Fruit fly (Drosophila melanogaster): Measurements from ENCODE around the gene CG31517.

CG31517 gene

dm6 chr3R:13949571-13949970, 1.4 kb downstream of the CG31517 start:
- TF ChIP-seq CG6808 (GFP tag; optimal IDR thresholded peaks at IDR 0.05) (no peak), CG4318 (GFP tag; optimal IDR thresholded peaks at IDR 0.05) (no peak), fd85E (GFP tag; optimal IDR thresholded peaks at IDR 0.05) (no peak), Hr4 (GFP tag; optimal IDR thresholded peaks at IDR 0.05) (no peak), Hr39 (GFP tag; optimal IDR thresholded peaks at IDR 0.05) (no peak), vri (GFP tag; optimal IDR thresholded peaks at IDR 0.05) (no peak), achi (GFP tag; optimal IDR thresholded peaks at IDR 0.05) (no peak), Ets21C (GFP tag; optimal IDR thresholded peaks at IDR 0.05) (no peak), CG6792 (GFP tag; optimal IDR thresholded peaks at IDR 0.05) (no peak), spab (GFP tag; optimal IDR thresholded peaks at IDR 0.05) (no peak), Met (GFP tag; optimal IDR thresholded peaks at IDR 0.05) (no peak), CG10669 (GFP tag; optimal IDR thresholded peaks at IDR 0.05) (no peak), Sox102F (GFP tag; optimal IDR thresholded peaks at IDR 0.05) (no peak), Lpt (GFP tag; optimal IDR thresholded peaks at IDR 0.05) (no peak), Eip75B (GFP tag; optimal IDR thresholded peaks at IDR 0.05) (no peak), CG6854 (GFP tag; optimal IDR thresholded peaks at IDR 0.05) (no peak)

DNA sequence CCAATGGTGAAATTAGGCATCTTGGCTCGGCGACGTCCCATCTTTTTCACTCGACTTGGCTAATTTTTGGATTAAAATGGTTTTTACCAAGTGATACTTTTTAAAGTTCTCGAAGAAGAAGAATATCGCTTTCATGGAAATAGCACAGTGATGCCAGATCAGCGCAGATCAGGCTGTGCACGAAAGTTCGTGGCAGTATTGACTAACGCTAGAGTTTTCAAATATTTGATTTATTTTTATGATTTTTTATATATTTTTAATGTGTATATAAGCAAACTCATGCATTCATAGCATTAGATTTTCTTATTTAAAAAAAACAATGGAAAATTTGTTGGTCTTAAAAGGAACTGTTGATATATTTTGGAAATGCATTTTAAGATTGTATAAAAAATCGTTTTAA, 2.8 kb downstream of the CG31517 start, which contains the start of gene CG9926:
CG9926 (minus strand) TSS at position 101 of the 400 bp plus-strand sequence.
- TF ChIP-seq fkh (GFP tag; optimal IDR thresholded peaks at IDR 0.05) = no peak
- TF ChIP-seq pdm3 (GFP tag; optimal IDR thresholded peaks at IDR 0.05) = no peak
- no peak for TF ChIP-seq acj6 (GFP tag; optimal IDR thresholded peaks at IDR 0.05)

dm6 chr3R:13952303-13952702, 4.1 kb downstream of the CG31517 start:
- TF ChIP-seq CG8319 (GFP tag; optimal IDR thresholded peaks at IDR 0.05) (no peak), CG11294 (GFP tag; IDR thresholded peaks at IDR 0.05) (no peak), Lpt (GFP tag; optimal IDR thresholded peaks at IDR 0.05) (peak; percentile 39), svp (GFP tag) (no peak), fd85E (GFP tag; optimal IDR thresholded peaks at IDR 0.05) (no peak), Gug (GFP tag; IDR thresholded peaks at IDR 0.05) (peak; percentile 60), OdsH (GFP tag; optimal IDR thresholded peaks at IDR 0.05) (peak; percentile 47), topi (GFP tag; optimal IDR thresholded peaks at IDR 0.05) (no peak), Eip93F (GFP tag; optimal IDR thresholded peaks at IDR 0.05) (no peak), achi (GFP tag; optimal IDR thresholded peaks at IDR 0.05) (peak; percentile 45), CG4318 (GFP tag; optimal IDR thresholded peaks at IDR 0.05) (peak; percentile 63), CG32006 (GFP tag; optimal IDR thresholded peaks at IDR 0.05) (peak; percentile 86), CG6276 (GFP tag; optimal IDR thresholded peaks at IDR 0.05) (peak; percentile 72), CG15336 (GFP tag; IDR thresholded peaks at IDR 0.05) (peak; percentile 85), Ets21C (GFP tag; optimal IDR thresholded peaks at IDR 0.05) (no peak), CG11902 (GFP tag; optimal IDR thresholded peaks at IDR 0.05) (no peak), CG3919 (GFP tag; optimal IDR thresholded peaks at IDR 0.05) (peak; percentile 35), CG10631 (GFP tag; optimal IDR thresholded peaks at IDR 0.05) (peak; percentile 32), net (GFP tag; optimal IDR thresholded peaks at IDR 0.05) (peak; percentile 56), vri (GFP tag; optimal IDR thresholded peaks at IDR 0.05) (no peak), Sox14 (GFP tag; optimal IDR thresholded peaks at IDR 0.05) (no peak), cyc (GFP tag; optimal IDR thresholded peaks at IDR 0.05) (no peak), Hr4 (GFP tag; optimal IDR thresholded peaks at IDR 0.05) (peak; percentile 82), CG8119 (GFP tag; IDR thresholded peaks at IDR 0.05) (peak; percentile 81), CG16779 (tag; optimal IDR thresholded peaks at IDR 0.05) (no peak), CG8632 (GFP tag; optimal IDR thresholded peaks at IDR 0.05) (no peak), dac (GFP tag; optimal IDR thresholded peaks at IDR 0.05) (peak; percentile 44), CG11762 (GFP tag; optimal IDR thresholded peaks at IDR 0.05; ENCODE audit: insufficient read depth) (no peak), Hr39 (GFP tag; optimal IDR thresholded peaks at IDR 0.05) (no peak), CG9139 (GFP tag; optimal IDR thresholded peaks at IDR 0.05) (no peak), Smox (GFP tag; optimal IDR thresholded peaks at IDR 0.05) (no peak), esn (GFP tag; optimal IDR thresholded peaks at IDR 0.05) (no peak), CG3032 (tag; optimal IDR thresholded peaks at IDR 0.05) (no peak), Hr38 (GFP tag; optimal IDR thresholded peaks at IDR 0.05) (peak; percentile 23), Sox102F (GFP tag; optimal IDR thresholded peaks at IDR 0.05) (no peak), Eip78C (GFP tag) (peak; percentile 82), CG31627 (GFP tag; optimal IDR thresholded peaks at IDR 0.05) (no peak), pdm3 (GFP tag; optimal IDR thresholded peaks at IDR 0.05) (peak; percentile 54), salr (GFP tag; optimal IDR thresholded peaks at IDR 0.05) (peak in 1 of 2 experiments; percentile 46), eg (GFP tag; IDR thresholded peaks at IDR 0.05) (peak; percentile 86)

Measured in whole organism, prepupa.